Fruit fly (Drosophila melanogaster): ENCODE results near the gene Kap-alpha3.
A peak's percentile ranks its signal among the peaks of the same experiment; 100 is the strongest.

The Kap-alpha3 gene

dm6 chr3R:9590952-9591532, 13.5 kb upstream of the Kap-alpha3 start, which contains the start of the genes bocks and CG8312 (continued):
- TF ChIP-seq E2f2 (GFP tag; IDR thresholded peaks at IDR 0.05) (no peak), az2 (GFP tag; optimal IDR thresholded peaks at IDR 0.05) (no peak), bigmax (GFP tag; optimal IDR thresholded peaks at IDR 0.05) (no peak), CG7745 (tag; optimal IDR thresholded peaks at IDR 0.05) (no peak), CG14050 (GFP tag; IDR thresholded peaks at IDR 0.05) (no peak), CG33557 (GFP tag; optimal IDR thresholded peaks at IDR 0.05) (no peak), pnt (GFP tag; optimal IDR thresholded peaks at IDR 0.05) (peak; percentile 24), CG10366 (GFP tag; IDR thresholded peaks at IDR 0.05) (no peak), CG8089 (GFP tag; optimal IDR thresholded peaks at IDR 0.05) (peak; percentile 12), Bdp1 (GFP tag; optimal IDR thresholded peaks at IDR 0.05) (peak; percentile 26), Antp (GFP tag; optimal IDR thresholded peaks at IDR 0.05) (peak; percentile 62), odd (GFP tag; optimal IDR thresholded peaks at IDR 0.05) (peak; percentile 12), salm (tag; optimal IDR thresholded peaks at IDR 0.05) (no peak), CTCF (GFP tag; optimal IDR thresholded peaks at IDR 0.05) (no peak), CG3407 (GFP tag; optimal IDR thresholded peaks at IDR 0.05) (no peak), CG8388 (GFP tag; optimal IDR thresholded peaks at IDR 0.05) (peak; percentile 1), gfzf (GFP tag; optimal IDR thresholded peaks at IDR 0.05) (peak; percentile 95), Neu2 (GFP tag; optimal IDR thresholded peaks at IDR 0.05; ENCODE audit: borderline replicate concordance) (no peak), nom (GFP tag; optimal IDR thresholded peaks at IDR 0.05) (no peak), CG17186 (GFP tag; optimal IDR thresholded peaks at IDR 0.05) (peak; percentile 77), Nf-YA (GFP tag; IDR thresholded peaks at IDR 0.05) (no peak), CG5245 (GFP tag; optimal IDR thresholded peaks at IDR 0.05) (no peak), Xrp1 (GFP tag; IDR thresholded peaks at IDR 0.05) (no peak), Pdp1 (GFP tag; optimal IDR thresholded peaks at IDR 0.05) (peak; percentile 41 to 77), nerfin-2 (GFP tag; IDR thresholded peaks at IDR 0.05; ENCODE audit: partially characterized antibody) (no peak), Atf3 (GFP tag; optimal IDR thresholded peaks at IDR 0.05) (peak; percentile 85), wdn (GFP tag; IDR thresholded peaks at IDR 0.05) (no peak), sug (tag; optimal IDR thresholded peaks at IDR 0.05) (peak; percentile 58), CG16779 (GFP tag; IDR thresholded peaks at IDR 0.05) (no peak), BtbVII (GFP tag; optimal IDR thresholded peaks at IDR 0.05) (peak; percentile 16), Dad (GFP tag; optimal IDR thresholded peaks at IDR 0.05) (peak; percentile 59), ind (GFP tag; optimal IDR thresholded peaks at IDR 0.05) (peak; percentile 26), CG9727 (GFP tag; optimal IDR thresholded peaks at IDR 0.05) (peak; percentile 28), CHES-1-like (GFP tag; optimal IDR thresholded peaks at IDR 0.05) (peak; percentile 85), cad (GFP tag; optimal IDR thresholded peaks at IDR 0.05) (no peak), Bteb2 (GFP tag; optimal IDR thresholded peaks at IDR 0.05) (peak; percentile 56), CG4404 (GFP tag; IDR thresholded peaks at IDR 0.05) (no peak), jumu (GFP tag; optimal IDR thresholded peaks at IDR 0.05) (peak; percentile 58), CG34422 (GFP tag; IDR thresholded peaks at IDR 0.05) (no peak), NC2α (GFP tag; optimal IDR thresholded peaks at IDR 0.05) (no peak), hb (GFP tag; IDR thresholded peaks at IDR 0.05; ENCODE audit: partially characterized antibody) (no peak), her (GFP tag; optimal IDR thresholded peaks at IDR 0.05) (peak; percentile 30), CG15479 (GFP tag; optimal IDR thresholded peaks at IDR 0.05) (peak; percentile 83), ara (GFP tag; IDR thresholded peaks at IDR 0.05) (no peak), eve (GFP tag; optimal IDR thresholded peaks at IDR 0.05) (no peak), nmo (GFP tag; optimal IDR thresholded peaks at IDR 0.05) (peak; percentile 79), slbo (GFP tag; IDR thresholded peaks at IDR 0.05) (no peak), chm (GFP tag; IDR thresholded peaks at IDR 0.05) (no peak), caup (GFP tag; optimal IDR thresholded peaks at IDR 0.05; ENCODE audit: severe bottlenecking) (peak; percentile 64), cato (GFP tag; optimal IDR thresholded peaks at IDR 0.05; ENCODE audit: borderline replicate concordance) (no peak), repo (GFP tag; optimal IDR thresholded peaks at IDR 0.05) (peak; percentile 46), gsb (GFP tag; IDR thresholded peaks at IDR 0.05) (no peak)

All from whole organism, embryonic.